Worm (Caenorhabditis elegans) whole organism, L4 larva: Measurements from ENCODE around the gene ceh-16.

Experiments used
- D1046.2 ChIP-seq: fragments of 200-800 bp; sonication (Bioruptor generic); IDR thresholded peaks from 2 replicates; pipeline ENCODE4 v1.3.6; 2022; ENCODE audit warnings: missing genetic modification characterization, missing compliant biosample characterization
- aly-2 ChIP-seq: sonication (generic microtip); optimal IDR thresholded peaks from 2 replicates; lab custom pipeline; 2018; ENCODE audit warnings: missing biosample characterization, missing genetic modification characterization
- dve-1 ChIP-seq: sonication (generic microtip); optimal IDR thresholded peaks from 2 replicates; lab custom pipeline; 2017; ENCODE audit warnings: antibody characterized with exemption, mild to moderate bottlenecking, missing genetic modification characterization, missing compliant biosample characterization; ENCODE audit not compliant: insufficient read depth
- hlh-30 ChIP-seq: sonication (generic microtip); optimal IDR thresholded peaks from 2 replicates; lab custom pipeline; 2017; ENCODE audit warnings: antibody characterized with exemption, mild to moderate bottlenecking, missing genetic modification characterization, missing compliant biosample characterization; ENCODE audit not compliant: insufficient read depth
- lin-15B ChIP-seq: fragments of 150-350 bp; sonication (generic microtip); optimal IDR thresholded peaks from 3 replicates; lab custom pipeline; 2014; ENCODE audit warnings: missing biosample characterization, missing genetic modification characterization
- mep-1 ChIP-seq: fragments of 150-350 bp; sonication (generic microtip); optimal IDR thresholded peaks from 3 replicates; lab custom pipeline; 2014; ENCODE audit warnings: missing biosample characterization, missing genetic modification characterization
- nhr-237 ChIP-seq: sonication (generic microtip); optimal IDR thresholded peaks from 2 replicates; lab custom pipeline; 2017; ENCODE audit warnings: missing biosample characterization, missing genetic modification characterization
- unc-62 ChIP-seq, 3 experiments: fragments of 150-350 bp in 1 of 3; sonication (generic microtip); optimal IDR thresholded peaks in 2 of 3; peaks in 1 of 3; 1 replicate in 1 of 3; 2 replicates in 2 of 3; lab custom pipeline; 2014 to 2017; ENCODE audit warnings: missing biosample characterization in 3 of 3, missing genetic modification characterization in 3 of 3, missing genetic modification reagents in 3 of 3, missing genotype in 1 of 3

DNA sequence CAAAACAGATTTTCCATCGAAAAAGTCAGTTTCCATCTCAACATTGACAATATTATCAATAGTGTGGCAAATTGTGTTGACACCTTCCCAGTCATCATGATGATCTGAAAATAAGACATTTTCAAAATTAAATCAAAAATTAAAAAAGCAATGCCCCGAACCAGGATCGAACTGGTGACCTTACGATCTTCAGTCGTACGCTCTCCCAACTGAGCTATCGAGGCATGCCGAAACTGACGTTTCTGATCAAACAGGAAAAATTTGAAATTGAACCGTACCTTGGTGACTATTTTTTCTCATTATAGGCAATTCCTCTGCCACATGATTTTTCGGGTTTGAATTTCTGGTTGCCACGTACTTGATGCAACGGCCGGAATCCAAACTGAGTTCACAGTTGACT is 30.9 kb downstream of the ceh-16 start:
- TF ChIP-seq dve-1 (no peak), mep-1 (no peak), nhr-237 (tag; lab: Kevin White, UChicago) (no peak), D1046.2 (GFP tag; lab: Robert Waterston, UW) (no peak), hlh-30 (tag; lab: Kevin White, UChicago) (no peak), unc-62 (GFP tag; optimal IDR thresholded peaks at IDR 0.05 in 1 of 2; lab: Kevin White, UChicago) (no peak), unc-62 (tag; optimal IDR thresholded peaks at IDR 0.05; lab: Kevin White, UChicago) (no peak), aly-2 (tag; lab: Kevin White, UChicago) (no peak), lin-15B (tag; lab: Kevin White, UChicago) (no peak)
